Worm (Caenorhabditis elegans) whole organism, L1 larva: ENCODE measurements around the gene Y69A2AR.25.

Experiments
- F16B12.6 ChIP-seq: fragments of 150-350 bp; optimal IDR thresholded peaks from 2 replicates; lab custom pipeline; 2014; ENCODE audit warnings: missing biosample characterization, missing genetic modification characterization
- Y116A8C.19 ChIP-seq: sonication (generic microtip); optimal IDR thresholded peaks from 2 replicates; lab custom pipeline; 2016; ENCODE audit warnings: missing compliant biosample characterization, missing genetic modification characterization, borderline replicate concordance
- alr-1 ChIP-seq: fragments of 200-800 bp; sonication (Bioruptor generic); optimal IDR thresholded peaks from 2 replicates; lab custom pipeline; 2018; ENCODE audit warnings: borderline replicate concordance, mild to moderate bottlenecking, missing genetic modification characterization, missing compliant biosample characterization
- aly-2 ChIP-seq: fragments of 150-350 bp; optimal IDR thresholded peaks from 2 replicates; lab custom pipeline; 2014; ENCODE audit warnings: missing biosample characterization, missing genetic modification characterization
- ama-1 ChIP-seq: fragments of 150-350 bp; optimal IDR thresholded peaks from 2 replicates; lab custom pipeline; 2014
- ceh-63 ChIP-seq: fragments of 200-800 bp; sonication (Bioruptor generic); optimal IDR thresholded peaks from 2 replicates; lab custom pipeline; 2018; ENCODE audit warnings: mild to moderate bottlenecking, missing genetic modification characterization, missing compliant biosample characterization
- ceh-88 ChIP-seq: fragments of 200-800 bp; sonication (Bioruptor generic); IDR thresholded peaks from 2 replicates; pipeline ENCODE4 v1.3.6; 2022; ENCODE audit warnings: missing genetic modification characterization, missing compliant biosample characterization
- ces-1 ChIP-seq: fragments of 150-350 bp; optimal IDR thresholded peaks from 2 replicates; lab custom pipeline; 2014; ENCODE audit warnings: missing biosample characterization, missing genetic modification reagents, missing genetic modification characterization
- dsc-1 ChIP-seq: sonication (generic microtip); optimal IDR thresholded peaks from 2 replicates; lab custom pipeline; 2016; ENCODE audit warnings: mild to moderate bottlenecking, missing genetic modification characterization, missing compliant biosample characterization
- efl-3 ChIP-seq: fragments of 200-800 bp; sonication (Bioruptor generic); optimal IDR thresholded peaks from 2 replicates; lab custom pipeline; 2018; ENCODE audit warnings: mild to moderate bottlenecking, missing genetic modification characterization, missing compliant biosample characterization
- egl-27 ChIP-seq, 2 experiments: fragments of 150-350 bp in 1 of 2; sonication (generic microtip); optimal IDR thresholded peaks; 3 replicates each; lab custom pipeline; 2017 to 2018; ENCODE audit warnings: missing biosample characterization in 2 of 2, missing genetic modification characterization in 2 of 2, missing genetic modification reagents in 2 of 2
- elt-3 ChIP-seq, 6 experiments: fragments of 150-350 bp in 1 of 6; sonication (generic microtip); optimal IDR thresholded peaks; 2 replicates each; lab custom pipeline; 2017 to 2018; ENCODE audit warnings: missing biosample characterization in 6 of 6, missing genetic modification characterization in 6 of 6, inconsistent platforms in 1 of 6
- fos-1 ChIP-seq: fragments of 150-350 bp; optimal IDR thresholded peaks from 2 replicates; lab custom pipeline; 2014; ENCODE audit warnings: missing biosample characterization, missing genetic modification characterization
- hlh-17 ChIP-seq: fragments of 200-800 bp; sonication (Bioruptor generic); optimal IDR thresholded peaks from 2 replicates; lab custom pipeline; 2018; ENCODE audit warnings: missing genetic modification characterization, mild to moderate bottlenecking, missing compliant biosample characterization, moderate library complexity, borderline replicate concordance
- hpl-2 ChIP-seq: fragments of 150-350 bp; optimal IDR thresholded peaks from 2 replicates; lab custom pipeline; 2014; ENCODE audit warnings: missing biosample characterization, missing genetic modification reagents, missing genetic modification characterization
- lin-15B ChIP-seq: fragments of 150-350 bp; sonication (generic microtip); optimal IDR thresholded peaks from 3 replicates; lab custom pipeline; 2014; ENCODE audit warnings: missing biosample characterization, missing genetic modification characterization
- lin-39 ChIP-seq: fragments of 150-350 bp; optimal IDR thresholded peaks from 2 replicates; lab custom pipeline; 2014; ENCODE audit warnings: missing biosample characterization, missing genetic modification reagents, missing genetic modification characterization
- lir-3 ChIP-seq: sonication (generic microtip); optimal IDR thresholded peaks from 2 replicates; lab custom pipeline; 2016; ENCODE audit warnings: mild to moderate bottlenecking, missing genetic modification characterization, moderate library complexity, missing compliant biosample characterization; ENCODE audit not compliant: poor library complexity
- lsy-2 ChIP-seq, 2 experiments: fragments of 150-350 bp; optimal IDR thresholded peaks; 2 replicates each; lab custom pipeline; 2014; ENCODE audit warnings: missing biosample characterization in 2 of 2, missing genetic modification characterization in 2 of 2
- mdl-1 ChIP-seq, 2 experiments: fragments of 150-350 bp; optimal IDR thresholded peaks; 2 replicates each; lab custom pipeline; 2014 to 2017; ENCODE audit warnings: missing biosample characterization in 2 of 2, missing genetic modification characterization in 2 of 2, inconsistent platforms in 1 of 2
- nhr-237 ChIP-seq: fragments of 150-350 bp; optimal IDR thresholded peaks from 2 replicates; lab custom pipeline; 2014; ENCODE audit warnings: missing biosample characterization, missing genetic modification characterization
- nhr-71 ChIP-seq: sonication (generic microtip); optimal IDR thresholded peaks from 2 replicates; lab custom pipeline; 2016; ENCODE audit warnings: mild to moderate bottlenecking, missing genetic modification characterization, moderate library complexity, missing compliant biosample characterization
- nhr-76 ChIP-seq: sonication (generic microtip); optimal IDR thresholded peaks from 2 replicates; lab custom pipeline; 2017; ENCODE audit warnings: missing biosample characterization, missing genetic modification characterization
- nhr-85 ChIP-seq: sonication (generic microtip); peaks from one replicate; lab custom pipeline; 2016; ENCODE audit warnings: missing genetic modification characterization, inconsistent platforms, missing compliant biosample characterization
- nhr-90 ChIP-seq: sonication (generic microtip); optimal IDR thresholded peaks from 2 replicates; lab custom pipeline; 2016; ENCODE audit warnings: mild to moderate bottlenecking, missing genetic modification characterization, missing compliant biosample characterization; ENCODE audit not compliant: poor library complexity
- pax-3 ChIP-seq: fragments of 200-800 bp; sonication (Bioruptor generic); optimal IDR thresholded peaks from 2 replicates; lab custom pipeline; 2018; ENCODE audit warnings: mild to moderate bottlenecking, missing genetic modification characterization, moderate library complexity, missing compliant biosample characterization
- skn-1 ChIP-seq: fragments of 150-350 bp; optimal IDR thresholded peaks from 2 replicates; lab custom pipeline; 2014; ENCODE audit warnings: missing biosample characterization, missing genetic modification characterization
- snpc-4 ChIP-seq: fragments of 150-350 bp; optimal IDR thresholded peaks from 2 replicates; lab custom pipeline; 2014; ENCODE audit warnings: missing biosample characterization, missing genetic modification characterization
- sptf-1 ChIP-seq: fragments of 150-350 bp; optimal IDR thresholded peaks from 2 replicates; lab custom pipeline; 2014; ENCODE audit warnings: missing biosample characterization, missing genetic modification characterization
- tlp-1 ChIP-seq: fragments of 150-350 bp; optimal IDR thresholded peaks from 2 replicates; lab custom pipeline; 2014; ENCODE audit warnings: missing biosample characterization, missing genetic modification characterization
- unc-130 ChIP-seq: fragments of 150-350 bp; optimal IDR thresholded peaks from 2 replicates; lab custom pipeline; 2017; ENCODE audit warnings: missing biosample characterization, missing genetic modification characterization, inconsistent platforms
- unc-98 ChIP-seq: fragments of 200-800 bp; sonication (Bioruptor generic); IDR thresholded peaks from 2 replicates; pipeline ENCODE4 v1.3.6; 2022; ENCODE audit warnings: missing genetic modification characterization, missing compliant biosample characterization
- zag-1 ChIP-seq: fragments of 150-350 bp; optimal IDR thresholded peaks from 2 replicates; lab custom pipeline; 2014; ENCODE audit warnings: missing biosample characterization, missing genetic modification characterization
- zip-4 ChIP-seq: fragments of 200-800 bp; sonication (Bioruptor generic); optimal IDR thresholded peaks from 2 replicates; lab custom pipeline; 2018; ENCODE audit warnings: mild to moderate bottlenecking, missing genetic modification characterization, moderate library complexity, missing compliant biosample characterization
- ztf-11 ChIP-seq, 2 experiments: sonication (generic microtip); optimal IDR thresholded peaks; 2 replicates each; lab custom pipeline; 2016 to 2017; ENCODE audit warnings: missing genetic modification characterization in 2 of 2, missing biosample characterization in 1 of 2, missing compliant biosample characterization in 1 of 2
- ztf-4 ChIP-seq: fragments of 150-350 bp; optimal IDR thresholded peaks from 2 replicates; lab custom pipeline; 2014; ENCODE audit warnings: missing biosample characterization, missing genetic modification characterization

Y69A2AR.25 gene

DNA sequence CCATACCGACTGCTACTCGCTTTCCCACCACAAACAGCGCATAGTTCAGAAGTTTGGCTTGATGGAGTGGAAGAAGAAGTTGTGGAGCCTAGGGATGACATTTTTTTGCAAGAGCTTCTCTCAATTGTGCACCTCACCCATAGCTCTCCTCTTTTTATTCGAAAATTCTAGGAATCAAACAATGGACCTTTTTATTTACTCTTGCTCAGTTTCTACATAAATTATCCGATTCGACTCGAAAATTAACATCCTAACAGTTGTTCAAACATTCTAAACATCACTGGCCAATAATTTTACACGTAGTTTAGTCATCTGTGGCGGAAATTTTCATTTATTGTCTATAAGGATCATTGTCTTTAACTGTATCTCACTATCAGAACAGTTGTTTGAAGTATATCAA is 13.3 kb upstream of the Y69A2AR.25 start, which contains the start of gene nhr-242:
Gene nhr-242, minus strand, starts transcription at position 101 of the 400 bp plus-strand sequence.
- no peak for TF ChIP-seq unc-98
- no peak for TF ChIP-seq zag-1
- TF ChIP-seq lsy-2 (tag; optimal IDR thresholded peaks at IDR 0.05; lab: Kevin White, UChicago) = no peak
- no peak for TF ChIP-seq dsc-1
- no peak for TF ChIP-seq ceh-63 (GFP tag; lab: Kevin White, UChicago)
- no peak for TF ChIP-seq Y116A8C.19
- no peak for TF ChIP-seq nhr-90 (tag; lab: Kevin White, UChicago)
- no peak for TF ChIP-seq ceh-88 (GFP tag; lab: Robert Waterston, UW)

DNA sequence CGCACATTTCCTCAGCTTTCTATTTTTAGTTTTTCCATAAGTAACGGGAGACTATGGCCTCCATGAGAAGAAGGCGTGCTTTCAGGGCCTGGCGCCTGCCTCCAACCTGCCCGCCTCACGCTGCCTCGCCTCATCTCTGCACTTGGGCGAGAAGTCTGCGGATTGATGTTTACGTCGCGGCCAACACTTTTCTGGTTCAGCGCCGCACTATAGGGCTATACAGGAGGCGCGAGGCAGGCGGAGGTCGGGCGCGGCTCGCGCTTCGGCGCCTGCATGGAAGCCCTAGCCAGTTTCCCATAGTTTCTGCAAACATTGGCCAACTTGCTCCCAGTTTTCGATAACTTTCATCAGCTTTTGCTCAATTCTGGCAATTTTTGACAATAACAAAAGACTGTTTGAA is 5.0 kb upstream of the Y69A2AR.25 start:
- TF ChIP-seq zip-4 (no peak), nhr-76 (tag; lab: Kevin White, UChicago) (no peak), snpc-4 (tag; lab: Kevin White, UChicago) (no peak), fos-1 (tag; lab: Kevin White, UChicago) (no peak), zag-1 (no peak), nhr-90 (tag; lab: Kevin White, UChicago) (no peak), mdl-1 (tag; optimal IDR thresholded peaks at IDR 0.05; lab: Kevin White, UChicago) (no peak), sptf-1 (tag; lab: Kevin White, UChicago) (no peak), skn-1 (no peak), alr-1 (no peak), ztf-4 (tag; lab: Kevin White, UChicago) (no peak), F16B12.6 (tag; lab: Kevin White, UChicago) (no peak)

DNA sequence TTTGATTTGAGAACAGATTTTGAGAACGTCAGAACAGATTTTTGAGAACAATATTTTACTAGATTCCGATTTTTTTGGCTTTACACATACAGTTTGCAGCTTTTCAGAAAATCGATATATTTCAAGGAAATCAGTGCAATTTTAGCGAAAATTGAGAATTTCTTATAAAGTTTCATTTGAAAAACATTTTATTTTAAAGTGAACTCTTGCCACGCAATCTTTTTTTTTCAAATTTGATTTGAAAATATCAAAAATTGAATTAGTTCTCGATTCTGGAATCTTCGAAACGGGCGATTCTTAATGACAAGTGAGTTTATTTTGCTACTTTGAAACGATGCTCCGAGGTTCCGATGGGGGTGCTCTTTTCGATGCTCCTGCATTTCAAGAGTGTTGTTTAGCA is 3.9 kb upstream of the Y69A2AR.25 start, which contains the start of gene Y69A2AR.51:
Gene Y69A2AR.51, plus strand, starts transcription at position 301 of the 400 bp plus-strand sequence.
- no peak for TF ChIP-seq snpc-4 (tag; lab: Kevin White, UChicago)
- TF ChIP-seq pax-3 = no peak
- TF ChIP-seq nhr-237 = no peak
- no peak for TF ChIP-seq aly-2 (tag; lab: Kevin White, UChicago)
- no peak for TF ChIP-seq hpl-2 (GFP tag; lab: Kevin White, UChicago)
- no peak for TF ChIP-seq tlp-1 (tag; lab: Kevin White, UChicago)
- no peak for TF ChIP-seq unc-98
- no peak for TF ChIP-seq unc-130 (tag; lab: Kevin White, UChicago)
- no peak for TF ChIP-seq zip-4
- TF ChIP-seq efl-3 = no peak
- TF ChIP-seq ztf-11 (tag; optimal IDR thresholded peaks at IDR 0.05; lab: Kevin White, UChicago) = no peak

DNA sequence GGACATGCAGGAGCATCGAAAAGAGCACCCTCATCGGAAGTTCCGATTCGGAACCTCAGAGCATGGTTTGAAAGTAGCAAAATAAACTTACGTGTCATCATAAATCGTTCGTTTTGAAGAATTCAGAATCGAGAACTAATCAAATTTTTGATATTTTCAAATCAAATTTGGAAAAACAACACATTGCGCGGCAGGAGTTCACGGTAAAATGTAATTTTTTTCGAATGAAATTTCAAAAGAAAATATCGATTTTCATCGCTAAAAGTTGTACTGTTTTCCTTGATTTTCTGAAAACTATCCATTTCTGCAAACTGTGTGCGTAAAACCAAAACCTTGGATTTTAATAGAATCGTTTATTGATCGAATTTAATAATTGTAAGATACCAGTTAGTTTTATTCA is 4.2 kb downstream of the Y69A2AR.25 start, which contains the start of gene Y69A2AR.24:
Gene Y69A2AR.24, minus strand, starts transcription at position 101 of the 400 bp plus-strand sequence.
- TF ChIP-seq lir-3 (tag; lab: Kevin White, UChicago) (no peak), lin-15B (tag; lab: Kevin White, UChicago) (no peak), unc-130 (tag; lab: Kevin White, UChicago) (no peak), alr-1 (no peak), ama-1 (no peak), nhr-237 (no peak), nhr-71 (tag; lab: Kevin White, UChicago) (no peak), elt-3 (tag; optimal IDR thresholded peaks at IDR 0.05; lab: Kevin White, UChicago) (no peak), hlh-17 (GFP tag; lab: Kevin White, UChicago) (no peak), egl-27 (tag; optimal IDR thresholded peaks at IDR 0.05; lab: Kevin White, UChicago) (no peak), ces-1 (GFP tag; lab: Kevin White, UChicago) (no peak), F16B12.6 (tag; lab: Kevin White, UChicago) (no peak), zip-4 (no peak), nhr-85 (tag; lab: Kevin White, UChicago) (no peak), lin-39 (no peak)
- TF ChIP-seq, all 84 proteins: peak for 0
